Worm (Caenorhabditis elegans): ENCODE results near the gene cdh-3.

- no peak for TF ChIP-seq ama-1 (optimal IDR thresholded peaks at IDR 0.05)
- TF ChIP-seq saeg-2 (GFP tag; IDR thresholded peaks at IDR 0.05) = no peak
- TF ChIP-seq nhr-48 (tag; optimal IDR thresholded peaks at IDR 0.05) = no peak
- TF ChIP-seq unc-39 (tag; optimal IDR thresholded peaks at IDR 0.05) = no peak
- no peak for TF ChIP-seq Y5F2A.4 (GFP tag; optimal IDR thresholded peaks at IDR 0.05)
- no peak for TF ChIP-seq nhr-76 (tag; optimal IDR thresholded peaks at IDR 0.05)
- no peak for TF ChIP-seq fkh-10 (GFP tag; optimal IDR thresholded peaks at IDR 0.05)
- TF ChIP-seq mdl-1 (tag; optimal IDR thresholded peaks at IDR 0.05) = no peak
Measured at ce11 chrIII:7790522-7790921, 36.3 kb upstream of the cdh-3 start.
